Worm (Caenorhabditis elegans): ENCODE data around the gene T08B6.9.

Gene T08B6.9

DNA sequence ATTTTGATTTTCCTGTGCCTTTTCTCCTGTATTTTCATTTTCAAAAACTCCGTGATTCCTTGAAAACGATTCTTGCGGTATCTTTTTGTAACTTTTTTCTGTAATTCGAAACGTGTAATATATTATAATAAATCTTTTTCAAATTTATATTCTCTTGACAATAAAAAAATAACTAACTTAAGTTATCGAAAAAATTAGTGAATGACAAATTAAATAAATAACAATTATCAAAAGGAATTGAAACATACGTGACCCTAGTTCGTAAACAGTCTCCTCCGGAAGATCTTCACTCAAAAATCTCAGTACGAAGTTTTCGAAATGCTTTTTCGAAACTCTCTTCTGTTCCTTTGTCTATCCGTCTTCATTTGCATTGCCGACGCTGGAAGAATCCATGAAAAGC is at the start of gene T08B6.9:
Gene T08B6.9, plus strand, starts transcription at position 301 of the 400 bp plus-strand sequence.
- TF ChIP-seq nhr-6 (tag; optimal IDR thresholded peaks at IDR 0.05): no peak
- no peak for TF ChIP-seq Y48G9A.11 (GFP tag; IDR thresholded peaks at IDR 0.05)
- no peak for TF ChIP-seq F10B5.3 (tag; optimal IDR thresholded peaks at IDR 0.05)
- TF ChIP-seq unc-130 (GFP tag; optimal IDR thresholded peaks at IDR 0.05): no peak
- TF ChIP-seq lir-3 (tag; optimal IDR thresholded peaks at IDR 0.05): no peak
- no peak for TF ChIP-seq ceh-82 (tag; optimal IDR thresholded peaks at IDR 0.05)
- no peak for TF ChIP-seq ama-1 (optimal IDR thresholded peaks at IDR 0.05)
- no peak for TF ChIP-seq F26F4.8 (GFP tag; conservative IDR thresholded peaks at IDR 0.05)
- no peak for TF ChIP-seq daf-19 (GFP tag; conservative IDR thresholded peaks at IDR 0.05)
- no peak for TF ChIP-seq saeg-2 (GFP tag; IDR thresholded peaks at IDR 0.05)
- no peak for TF ChIP-seq madf-5 (GFP tag; IDR thresholded peaks at IDR 0.05)
- no peak for TF ChIP-seq daf-8 (GFP tag; IDR thresholded peaks at IDR 0.05)
- no peak for TF ChIP-seq nhr-28 (tag; optimal IDR thresholded peaks at IDR 0.05)
- no peak for TF ChIP-seq ztf-7 (tag; optimal IDR thresholded peaks at IDR 0.05)
- TF ChIP-seq mxl-3 (GFP tag; optimal IDR thresholded peaks at IDR 0.05): no peak
- no peak for TF ChIP-seq ZK546.5 (tag; optimal IDR thresholded peaks at IDR 0.05)
- no peak for TF ChIP-seq php-3 (GFP tag; IDR thresholded peaks at IDR 0.05)
- no peak for TF ChIP-seq nhr-25 (tag; optimal IDR thresholded peaks at IDR 0.05; ENCODE audit: borderline replicate concordance, insufficient read depth)
- TF ChIP-seq nhr-41 (GFP tag; IDR thresholded peaks at IDR 0.05): no peak

ce11 chrIV:4842030-4842429 is 48.6 kb upstream of the T08B6.9 start:
- TF ChIP-seq pqm-1 (tag; optimal IDR thresholded peaks at IDR 0.05) (peak; percentile 69), gei-8 (GFP tag; optimal IDR thresholded peaks at IDR 0.05) (no peak), nhr-28 (tag; optimal IDR thresholded peaks at IDR 0.05) (peak; percentile 8)

DNA sequence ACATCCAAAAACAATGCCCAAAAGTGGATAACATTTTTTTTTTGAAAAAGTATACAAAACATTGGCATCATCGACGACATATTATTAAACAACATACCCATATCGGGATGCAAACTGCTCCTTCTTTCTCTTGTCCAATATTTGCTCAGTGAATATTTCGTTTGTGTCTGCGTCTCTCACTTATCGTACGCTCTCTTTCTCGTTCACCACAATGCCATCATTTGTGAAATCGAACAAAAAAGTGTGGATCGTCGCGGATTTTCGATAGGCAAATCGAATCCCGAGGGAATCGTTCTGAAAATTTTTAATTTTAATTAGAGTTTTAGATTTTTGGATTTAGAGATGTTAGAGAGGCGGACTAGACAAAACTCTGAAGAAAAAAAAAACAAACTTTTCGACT is 43.9 kb upstream of the T08B6.9 start, which contains the start of gene tat-2:
Gene tat-2, minus strand, starts transcription at position 101 of the 400 bp plus-strand sequence.
- no peak for TF ChIP-seq ZK337.2 (GFP tag; IDR thresholded peaks at IDR 0.05)
- no peak for TF ChIP-seq mdt-29 (GFP tag; IDR thresholded peaks at IDR 0.05)

ce11 chrIV:4856195-4856594 is 34.4 kb upstream of the T08B6.9 start, which contains the start of gene Y17G9A.2:
Y17G9A.2 (minus strand) TSS chrIV:4856295.
- no peak for TF ChIP-seq nhr-25 (tag; optimal IDR thresholded peaks at IDR 0.05; ENCODE audit: borderline replicate concordance, insufficient read depth)
- TF ChIP-seq attf-4 (tag; optimal IDR thresholded peaks at IDR 0.05): no peak
- no peak for TF ChIP-seq dmd-8 (GFP tag; IDR thresholded peaks at IDR 0.05)
- no peak for TF ChIP-seq ces-1 (GFP tag; optimal IDR thresholded peaks at IDR 0.05)
- no peak for TF ChIP-seq unc-130 (GFP tag; optimal IDR thresholded peaks at IDR 0.05)
- no peak for TF ChIP-seq tra-1 (GFP tag; IDR thresholded peaks at IDR 0.05)
- no peak for TF ChIP-seq mdl-1 (tag; optimal IDR thresholded peaks at IDR 0.05)
- TF ChIP-seq ztf-7 (tag; optimal IDR thresholded peaks at IDR 0.05): no peak
- no peak for TF ChIP-seq hlh-30 (tag; optimal IDR thresholded peaks at IDR 0.05; ENCODE audit: insufficient read depth)
- no peak for TF ChIP-seq fkh-10 (GFP tag; optimal IDR thresholded peaks at IDR 0.05)
- TF ChIP-seq gei-8 (GFP tag; optimal IDR thresholded peaks at IDR 0.05): no peak
- TF ChIP-seq fos-1 (tag; optimal IDR thresholded peaks at IDR 0.05): no peak
- TF ChIP-seq Y5F2A.4 (GFP tag; optimal IDR thresholded peaks at IDR 0.05): no peak
- no peak for TF ChIP-seq lsy-2 (tag; optimal IDR thresholded peaks at IDR 0.05)
- TF ChIP-seq ceh-28 (tag; optimal IDR thresholded peaks at IDR 0.05): no peak
- TF ChIP-seq vab-7 (GFP tag; IDR thresholded peaks at IDR 0.05): no peak
- no peak for TF ChIP-seq ceh-82 (tag; optimal IDR thresholded peaks at IDR 0.05)
- no peak for TF ChIP-seq rbr-2 (tag; optimal IDR thresholded peaks at IDR 0.05)
- TF ChIP-seq zip-11 (GFP tag; IDR thresholded peaks at IDR 0.05): no peak
